Worm (Caenorhabditis elegans) whole organism, young adult: ENCODE data around the gene pus-1.
A peak's percentile ranks its signal among the peaks of the same experiment; 100 is the strongest.

Experiments used
- B0336.3 ChIP-seq: fragments of 200-800 bp; sonication (Bioruptor generic); IDR thresholded peaks from 2 replicates; pipeline ENCODE4 v1.3.6; 2022; ENCODE audit warnings: missing genetic modification characterization, missing compliant biosample characterization
- C06A6.2 ChIP-seq: fragments of 200-800 bp; sonication (Bioruptor generic); conservative IDR thresholded peaks from 2 replicates; pipeline ENCODE4 v1.3.6; 2022; ENCODE audit warnings: missing genetic modification characterization, missing compliant biosample characterization
- D2030.7 ChIP-seq: fragments of 200-800 bp; sonication (Bioruptor generic); IDR thresholded peaks from 2 replicates; pipeline ENCODE4 v1.3.6; 2022; ENCODE audit warnings: missing genetic modification reagents, missing genetic modification characterization, missing compliant biosample characterization
- F10E7.11 ChIP-seq: sonication (generic microtip); optimal IDR thresholded peaks from 2 replicates; lab custom pipeline; 2017; ENCODE audit warnings: mild to moderate bottlenecking, missing genetic modification characterization, moderate library complexity, missing compliant biosample characterization
- F33H1.4 ChIP-seq: fragments of 200-800 bp; sonication (Bioruptor generic); IDR thresholded peaks from 2 replicates; pipeline ENCODE4 v1.3.6; 2022; ENCODE audit warnings: missing genetic modification reagents, missing genetic modification characterization, missing compliant biosample characterization
- F37B4.10 ChIP-seq: fragments of 200-800 bp; sonication (Bioruptor generic); IDR thresholded peaks from 2 replicates; pipeline ENCODE4 v1.3.6; 2022; ENCODE audit warnings: missing genetic modification characterization, missing compliant biosample characterization
- F49E8.2 ChIP-seq: sonication (generic microtip); optimal IDR thresholded peaks from 3 replicates; lab custom pipeline; 2017; ENCODE audit warnings: missing genetic modification characterization, mild to moderate bottlenecking, missing compliant biosample characterization, antibody characterized with exemption, moderate library complexity; ENCODE audit not compliant: insufficient read depth
- F57A8.1 ChIP-seq: fragments of 200-800 bp; sonication (Bioruptor generic); optimal IDR thresholded peaks from 2 replicates; lab custom pipeline; 2018; ENCODE audit warnings: mild to moderate bottlenecking, missing genetic modification characterization, moderate library complexity, missing compliant biosample characterization
- Y56A3A.18 ChIP-seq: fragments of 200-800 bp; sonication (Bioruptor generic); IDR thresholded peaks from 2 replicates; pipeline ENCODE4 v1.3.6; 2022; ENCODE audit warnings: missing genetic modification reagents, missing genetic modification characterization, missing compliant biosample characterization
- ZK185.1 ChIP-seq: sonication (generic microtip); optimal IDR thresholded peaks from 2 replicates; lab custom pipeline; 2016; ENCODE audit warnings: mild to moderate bottlenecking, missing genetic modification characterization, missing compliant biosample characterization; ENCODE audit not compliant: poor library complexity, severe bottlenecking
- aptf-3 ChIP-seq: fragments of 200-800 bp; sonication (Bioruptor generic); IDR thresholded peaks from 2 replicates; pipeline ENCODE4 v1.3.6; 2022; ENCODE audit warnings: missing genetic modification characterization, missing compliant biosample characterization
- attf-3 ChIP-seq: fragments of 200-800 bp; sonication (Bioruptor generic); conservative IDR thresholded peaks from 2 replicates; pipeline ENCODE4 v1.3.6; 2022; ENCODE audit warnings: missing genetic modification reagents, missing genetic modification characterization, missing compliant biosample characterization
- attf-6 ChIP-seq: fragments of 200-800 bp; sonication (Bioruptor generic); IDR thresholded peaks from 2 replicates; pipeline ENCODE4 v1.3.6; 2022; ENCODE audit warnings: missing genetic modification reagents, missing genetic modification characterization, missing compliant biosample characterization
- bed-2 ChIP-seq: fragments of 200-800 bp; sonication (Bioruptor generic); IDR thresholded peaks from 2 replicates; pipeline ENCODE4 v1.3.6; 2022; ENCODE audit warnings: missing genetic modification reagents, missing genetic modification characterization, missing compliant biosample characterization
- cebp-2 ChIP-seq: fragments of 200-800 bp; sonication (Bioruptor generic); IDR thresholded peaks from 2 replicates; pipeline ENCODE4 v1.3.6; 2022; ENCODE audit warnings: missing genetic modification characterization, missing compliant biosample characterization
- ceh-100 ChIP-seq: fragments of 200-800 bp; sonication (Bioruptor generic); IDR thresholded peaks from 2 replicates; pipeline ENCODE4 v1.3.6; 2022; ENCODE audit warnings: missing genetic modification reagents, missing genetic modification characterization, missing compliant biosample characterization
- ceh-27 ChIP-seq: fragments of 200-800 bp; sonication (Bioruptor generic); optimal IDR thresholded peaks from 2 replicates; lab custom pipeline; 2018; ENCODE audit warnings: mild to moderate bottlenecking, missing genetic modification characterization, moderate library complexity, missing compliant biosample characterization
- ceh-58 ChIP-seq: fragments of 200-800 bp; sonication (Bioruptor generic); IDR thresholded peaks from 2 replicates; pipeline ENCODE4 v1.3.6; 2022; ENCODE audit warnings: missing genetic modification characterization, missing compliant biosample characterization
- ceh-91 ChIP-seq: fragments of 200-800 bp; sonication (Bioruptor generic); IDR thresholded peaks from 2 replicates; pipeline ENCODE4 v1.3.6; 2022; ENCODE audit warnings: missing genetic modification reagents, missing genetic modification characterization, missing compliant biosample characterization
- dpl-1 ChIP-seq: fragments of 150-350 bp; optimal IDR thresholded peaks from 2 replicates; lab custom pipeline; 2014; ENCODE audit warnings: missing biosample characterization, missing genetic modification reagents, missing genetic modification characterization
- efl-1 ChIP-seq: fragments of 150-350 bp; optimal IDR thresholded peaks from 2 replicates; lab custom pipeline; 2014; ENCODE audit warnings: missing biosample characterization, missing genetic modification reagents, missing genetic modification characterization
- fkh-3 ChIP-seq: sonication (generic microtip); optimal IDR thresholded peaks from 2 replicates; lab custom pipeline; 2016; ENCODE audit warnings: mild to moderate bottlenecking, missing genetic modification characterization, missing compliant biosample characterization
- gei-17 ChIP-seq: fragments of 200-800 bp; sonication (Bioruptor generic); optimal IDR thresholded peaks from 2 replicates; lab custom pipeline; 2018; ENCODE audit warnings: mild to moderate bottlenecking, missing genetic modification characterization, missing compliant biosample characterization
- hmg-1.2 ChIP-seq: fragments of 200-800 bp; sonication (Bioruptor generic); IDR thresholded peaks from 2 replicates; pipeline ENCODE4 v1.3.6; 2022; ENCODE audit warnings: missing genetic modification reagents, missing genetic modification characterization, missing compliant biosample characterization
- lin-26 ChIP-seq: fragments of 200-800 bp; sonication (Bioruptor generic); IDR thresholded peaks from 2 replicates; pipeline ENCODE4 v1.3.6; 2022; ENCODE audit warnings: missing genetic modification reagents, missing genetic modification characterization, missing compliant biosample characterization
- lin-35 ChIP-seq, 3 experiments: fragments of 150-350 bp in 2 of 3; sonication (generic microtip) in 1 of 3; optimal IDR thresholded peaks; 2 replicates each; lab custom pipeline; 2014 to 2018; ENCODE audit warnings: missing biosample characterization in 3 of 3, missing genetic modification characterization in 3 of 3, missing genetic modification reagents in 3 of 3
- lin-54 ChIP-seq: fragments of 200-800 bp; sonication (Bioruptor generic); optimal IDR thresholded peaks from 2 replicates; lab custom pipeline; 2018; ENCODE audit warnings: mild to moderate bottlenecking, missing genetic modification characterization, missing compliant biosample characterization
- lsl-1 ChIP-seq: fragments of 200-800 bp; sonication (Bioruptor generic); optimal IDR thresholded peaks from 2 replicates; lab custom pipeline; 2018; ENCODE audit warnings: mild to moderate bottlenecking, missing genetic modification characterization, moderate library complexity, missing compliant biosample characterization
- lsy-27 ChIP-seq: sonication (generic microtip); optimal IDR thresholded peaks from 2 replicates; lab custom pipeline; 2017; ENCODE audit warnings: missing genetic modification characterization, mild to moderate bottlenecking, missing compliant biosample characterization, antibody characterized with exemption, missing genotype, borderline replicate concordance; ENCODE audit not compliant: insufficient read depth
- madf-10 ChIP-seq: sonication (generic microtip); optimal IDR thresholded peaks from 2 replicates; lab custom pipeline; 2016; ENCODE audit warnings: mild to moderate bottlenecking, missing genetic modification characterization, missing compliant biosample characterization
- madf-3 ChIP-seq: fragments of 200-800 bp; sonication (Bioruptor generic); IDR thresholded peaks from 2 replicates; pipeline ENCODE4 v1.3.6; 2022; ENCODE audit warnings: missing genetic modification reagents, missing genetic modification characterization, missing compliant biosample characterization
- madf-6 ChIP-seq: fragments of 200-800 bp; sonication (Bioruptor generic); IDR thresholded peaks from 2 replicates; pipeline ENCODE4 v1.3.6; 2022; ENCODE audit warnings: missing genetic modification reagents, missing genetic modification characterization, missing compliant biosample characterization
- madf-8 ChIP-seq: fragments of 200-800 bp; sonication (Bioruptor generic); conservative IDR thresholded peaks from 2 replicates; pipeline ENCODE4 v1.3.6; 2022; ENCODE audit warnings: missing genetic modification reagents, missing genetic modification characterization, missing compliant biosample characterization
- mel-28 ChIP-seq: sonication (generic microtip); optimal IDR thresholded peaks from 2 replicates; lab custom pipeline; 2016; ENCODE audit warnings: borderline replicate concordance, mild to moderate bottlenecking, missing genetic modification characterization, missing compliant biosample characterization
- nhr-27 ChIP-seq: fragments of 200-800 bp; sonication (Bioruptor generic); optimal IDR thresholded peaks from 2 replicates; lab custom pipeline; 2018; ENCODE audit warnings: mild to moderate bottlenecking, missing genetic modification characterization, moderate library complexity, missing compliant biosample characterization
- nhr-80 ChIP-seq: sonication (generic microtip); optimal IDR thresholded peaks from 2 replicates; lab custom pipeline; 2016; ENCODE audit warnings: missing genetic modification characterization, missing compliant biosample characterization
- nhr-90 ChIP-seq: sonication (generic microtip); optimal IDR thresholded peaks from 2 replicates; lab custom pipeline; 2016; ENCODE audit warnings: missing genotype, mild to moderate bottlenecking, missing genetic modification characterization, missing compliant biosample characterization
- rec-8 ChIP-seq, 2 experiments: sonication (generic microtip); optimal IDR thresholded peaks; 2 replicates each; lab custom pipeline; 2016; ENCODE audit warnings: mild to moderate bottlenecking in 2 of 2, missing genetic modification characterization in 2 of 2, missing genetic modification reagents in 2 of 2, missing genotype in 2 of 2, missing biosample characterization in 1 of 2, missing compliant biosample characterization in 1 of 2, moderate library complexity in 1 of 2
- sdz-38 ChIP-seq: sonication (generic microtip); optimal IDR thresholded peaks from 2 replicates; lab custom pipeline; 2016; ENCODE audit warnings: missing genotype, missing genetic modification characterization, missing compliant biosample characterization
- snpc-1.3 ChIP-seq: sonication (generic microtip); optimal IDR thresholded peaks from 2 replicates; lab custom pipeline; 2017; ENCODE audit warnings: missing genetic modification characterization, mild to moderate bottlenecking, missing compliant biosample characterization, antibody characterized with exemption, moderate library complexity, missing genotype, missing genetic modification reagents; ENCODE audit not compliant: insufficient read depth
- snpc-4 ChIP-seq, 5 experiments: fragments of 150-350 bp in 1 of 5; sonication (generic microtip) in 4 of 5; optimal IDR thresholded peaks; 2 replicates each; lab custom pipeline; 2014 to 2018; ENCODE audit warnings: missing genetic modification characterization in 5 of 5, missing biosample characterization in 3 of 5, antibody characterized with exemption in 2 of 5, mild to moderate bottlenecking in 2 of 5, missing compliant biosample characterization in 2 of 5, missing genotype in 2 of 5, moderate library complexity in 2 of 5, missing genetic modification reagents in 1 of 5
- xnd-1 ChIP-seq: sonication (generic microtip); optimal IDR thresholded peaks from 2 replicates; lab custom pipeline; 2016; ENCODE audit warnings: missing genotype, missing genetic modification reagents, missing genetic modification characterization, missing compliant biosample characterization
- ztf-6 ChIP-seq: fragments of 200-800 bp; sonication (Bioruptor generic); IDR thresholded peaks from 2 replicates; pipeline ENCODE4 v1.3.6; 2022; ENCODE audit warnings: missing genetic modification reagents, missing genetic modification characterization, missing compliant biosample characterization

pus-1 gene

ce11 chrV:16747031-16747672, 47.6 kb downstream of the pus-1 start, which contains the start of gene dkf-2 (continued):
- TF ChIP-seq ceh-100 (GFP tag; lab: Robert Waterston, UW) (peak; percentile 48), attf-6 (GFP tag; lab: Robert Waterston, UW) (peak; percentile 78), ceh-27 (GFP tag; lab: Kevin White, UChicago) (no peak), bed-2 (GFP tag; lab: Robert Waterston, UW) (no peak), gei-17 (no peak)
- TF ChIP-seq, all 124 proteins: peak for 15

ce11 chrV:16746231-16746990, 48.3 kb downstream of the pus-1 start, which contains the start of gene gyg-2:
Gene gyg-2 (minus strand): TSS chrV:16746258.
- TF ChIP-seq xnd-1 (peak; percentile 83), F49E8.2 (peak; percentile 22), nhr-80 (no peak), ZK185.1 (tag; lab: Kevin White, UChicago) (no peak), sdz-38 (tag; lab: Kevin White, UChicago) (no peak), ceh-58 (GFP tag; lab: Robert Waterston, UW) (no peak), lin-54 (peak; percentile 36), lsy-27 (tag; lab: Kevin White, UChicago) (no peak), Y56A3A.18 (GFP tag; lab: Robert Waterston, UW) (no peak), hmg-1.2 (GFP tag; lab: Robert Waterston, UW) (no peak), nhr-27 (tag; lab: Kevin White, UChicago) (no peak), aptf-3 (GFP tag; lab: Robert Waterston, UW) (no peak), ceh-91 (GFP tag; lab: Robert Waterston, UW) (peak; percentile 66), attf-6 (GFP tag; lab: Robert Waterston, UW) (peak; percentile 78), madf-3 (GFP tag; lab: Robert Waterston, UW) (no peak), F10E7.11 (tag; lab: Kevin White, UChicago) (no peak), attf-3 (GFP tag; lab: Robert Waterston, UW) (no peak), efl-1 (peak; percentile 86), lin-35 (GFP tag; optimal IDR thresholded peaks at IDR 0.05; lab: Kevin White, UChicago) (peak in 1 of 3 experiments; percentile 53), lin-26 (GFP tag; lab: Robert Waterston, UW) (no peak), snpc-4 (GFP tag; optimal IDR thresholded peaks at IDR 0.05; lab: Kevin White, UChicago) (no peak), snpc-4 (tag; optimal IDR thresholded peaks at IDR 0.05; lab: Kevin White, UChicago) (no peak), madf-8 (GFP tag; lab: Robert Waterston, UW) (peak; percentile 90), snpc-1.3 (no peak), lsl-1 (GFP tag; lab: Kevin White, UChicago) (peak; percentile 25), madf-10 (no peak), F57A8.1 (GFP tag; lab: Kevin White, UChicago) (no peak), C06A6.2 (GFP tag; lab: Robert Waterston, UW) (no peak), F37B4.10 (no peak), madf-6 (GFP tag; lab: Robert Waterston, UW) (peak; percentile 97), cebp-2 (no peak), F33H1.4 (peak; percentile 59), dpl-1 (GFP tag; lab: Kevin White, UChicago) (peak; percentile 55), mel-28 (tag; lab: Kevin White, UChicago) (no peak), B0336.3 (GFP tag; lab: Robert Waterston, UW) (no peak), rec-8 (tag; optimal IDR thresholded peaks at IDR 0.05; lab: Kevin White, UChicago) (no peak), nhr-90 (tag; lab: Kevin White, UChicago) (no peak), ztf-6 (GFP tag; lab: Robert Waterston, UW) (no peak), ceh-100 (GFP tag; lab: Robert Waterston, UW) (peak; percentile 71), fkh-3 (tag; lab: Kevin White, UChicago) (no peak), D2030.7 (peak; percentile 53; the same call in 1 of the 2 replicates)
